Worm (Caenorhabditis elegans) whole organism, midembryonic: ENCODE measurements around the gene srbc-40.

Experiments used
- T22C8.4 ChIP-seq: fragments of 200-800 bp; sonication (Bioruptor generic); IDR thresholded peaks from 2 replicates; pipeline ENCODE4 v1.3.6; 2022; ENCODE audit warnings: missing genetic modification characterization, missing compliant biosample characterization
- klf-2 ChIP-seq: fragments of 200-800 bp; sonication (Bioruptor generic); conservative IDR thresholded peaks from 2 replicates; pipeline ENCODE4 v1.3.6; 2022; ENCODE audit warnings: missing genetic modification reagents, missing genetic modification characterization, missing compliant biosample characterization
- tab-1 ChIP-seq: fragments of 200-800 bp; sonication (Bioruptor generic); IDR thresholded peaks from 2 replicates; pipeline ENCODE4 v1.3.6; 2022; ENCODE audit warnings: missing genetic modification characterization, missing compliant biosample characterization
- ztf-23 ChIP-seq: fragments of 200-800 bp; sonication (Bioruptor generic); IDR thresholded peaks from 2 replicates; pipeline ENCODE4 v1.3.6; 2022; ENCODE audit warnings: missing genetic modification reagents, missing genetic modification characterization, missing compliant biosample characterization

DNA sequence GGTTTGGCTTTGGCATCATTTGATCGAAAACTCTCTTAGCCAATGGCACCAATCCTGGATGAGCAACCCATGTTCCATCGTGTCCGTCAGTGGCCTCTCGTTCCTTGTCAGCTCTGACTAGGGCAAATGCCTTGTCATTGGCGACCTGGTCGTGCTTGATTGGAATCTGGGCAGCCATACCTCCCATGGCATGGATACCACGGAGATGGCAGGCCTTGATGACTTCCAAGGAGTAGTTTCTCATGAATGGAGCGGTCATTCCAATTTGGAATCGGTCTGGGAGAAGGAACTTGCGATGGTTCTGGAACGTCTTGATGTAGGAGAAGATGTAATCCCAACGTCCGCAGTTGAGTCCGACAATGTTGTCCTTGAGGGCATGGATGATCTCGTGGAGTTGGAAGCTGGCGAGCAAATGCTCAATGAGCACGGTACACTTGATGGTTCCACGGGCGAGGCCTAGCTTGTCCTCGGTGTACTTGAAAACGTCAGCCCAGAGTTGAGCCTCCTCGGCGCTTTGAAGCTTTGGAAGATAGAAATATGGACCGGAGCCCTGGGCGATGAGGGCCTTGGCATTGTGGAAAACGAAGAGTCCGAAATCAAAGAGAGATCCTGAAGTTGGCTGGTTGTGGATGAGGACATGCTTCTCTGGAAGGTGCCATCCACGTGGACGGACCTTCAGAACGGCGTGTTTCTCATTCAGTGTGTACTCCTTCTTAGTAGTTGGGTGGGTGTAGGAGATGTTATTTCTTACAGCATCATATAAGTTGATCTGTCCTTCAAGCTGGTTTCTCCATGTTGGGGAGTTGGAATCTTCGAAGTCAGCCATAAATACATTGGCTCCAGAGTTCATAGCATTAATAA, 5.5 kb upstream of the srbc-40 start:
- TF ChIP-seq klf-2 (GFP tag; lab: Robert Waterston, UW) = no peak
- TF ChIP-seq T22C8.4 (GFP tag; lab: Robert Waterston, UW) = no peak
- TF ChIP-seq tab-1 (GFP tag; lab: Robert Waterston, UW) = no peak
- TF ChIP-seq ztf-23 (GFP tag; lab: Robert Waterston, UW) = no peak
